Fruit fly (Drosophila melanogaster) whole organism, embryonic: Measurements from ENCODE around the gene dysf.

Source experiments
- Aef1 ChIP-seq: fragments of 200-800 bp; sonication (Bioruptor generic); IDR thresholded peaks from 3 replicates; pipeline ENCODE4 v1.3.6; 2022; ENCODE audit warnings: missing biosample characterization, missing genetic modification characterization
- CG10267 ChIP-seq: fragments of 200-800 bp; sonication (Bioruptor generic); optimal IDR thresholded peaks from 2 replicates; lab custom pipeline; 2018; ENCODE audit warnings: missing biosample characterization, mild to moderate bottlenecking, missing genetic modification characterization, moderate library complexity
- CG10321 ChIP-seq: fragments of 200-800 bp; sonication (Bioruptor generic); IDR thresholded peaks from 2 replicates; pipeline ENCODE4 v1.3.6; 2022; ENCODE audit warnings: missing biosample characterization, missing genetic modification characterization
- CG10543 ChIP-seq: fragments of 200-800 bp; sonication (Bioruptor generic); optimal IDR thresholded peaks from 3 replicates; lab custom pipeline; 2017; ENCODE audit warnings: missing biosample characterization, mild to moderate bottlenecking, missing genetic modification characterization, moderate library complexity
- CG15514 ChIP-seq: fragments of 200-800 bp; sonication (Bioruptor generic); optimal IDR thresholded peaks from 3 replicates; lab custom pipeline; 2017; ENCODE audit warnings: missing biosample characterization, missing genetic modification characterization, mild to moderate bottlenecking, moderate library complexity, missing genetic modification reagents
- CG1603 ChIP-seq: fragments of 200-800 bp; sonication (Bioruptor generic); optimal IDR thresholded peaks from 2 replicates; lab custom pipeline; 2019; ENCODE audit warnings: missing biosample characterization, mild to moderate bottlenecking, missing genetic modification characterization, moderate library complexity
- CG17385 ChIP-seq: fragments of 200-800 bp; sonication (Bioruptor generic); optimal IDR thresholded peaks from 3 replicates; lab custom pipeline; 2018; ENCODE audit warnings: missing biosample characterization, mild to moderate bottlenecking, missing genetic modification characterization
- CG30020 ChIP-seq: fragments of 200-800 bp; optimal IDR thresholded peaks from 2 replicates; lab custom pipeline; 2019; ENCODE audit warnings: missing biosample characterization, mild to moderate bottlenecking, missing genetic modification characterization, moderate library complexity
- CG3065 ChIP-seq: fragments of 200-800 bp; sonication (Bioruptor generic); optimal IDR thresholded peaks from 2 replicates; lab custom pipeline; 2016; ENCODE audit warnings: missing biosample characterization, missing genetic modification characterization
- CG31441 ChIP-seq: fragments of 200-800 bp; sonication (Bioruptor generic); IDR thresholded peaks from 2 replicates; pipeline ENCODE4 v1.3.6; 2022; ENCODE audit warnings: missing biosample characterization, missing genetic modification characterization
- CG3407 ChIP-seq: fragments of 200-800 bp; sonication (Bioruptor generic); optimal IDR thresholded peaks from 2 replicates; lab custom pipeline; 2018; ENCODE audit warnings: missing biosample characterization, mild to moderate bottlenecking, missing genetic modification characterization
- CG4328 ChIP-seq: fragments of 200-800 bp; sonication (Bioruptor generic); optimal IDR thresholded peaks from 3 replicates; lab custom pipeline; 2017; ENCODE audit warnings: missing biosample characterization, missing genetic modification reagents, missing genetic modification characterization
- CG4360 ChIP-seq: fragments of 200-800 bp; sonication (Bioruptor generic); IDR thresholded peaks from 2 replicates; pipeline ENCODE4 v1.3.6; 2022; ENCODE audit warnings: missing biosample characterization, missing genetic modification characterization
- CG4617 ChIP-seq: fragments of 200-800 bp; sonication (Bioruptor generic); optimal IDR thresholded peaks from 3 replicates; lab custom pipeline; 2016; ENCODE audit warnings: missing biosample characterization, missing genetic modification characterization, borderline replicate concordance
- CG6654 ChIP-seq: fragments of 200-800 bp; sonication (Bioruptor generic); optimal IDR thresholded peaks from 2 replicates; lab custom pipeline; 2017; ENCODE audit warnings: missing biosample characterization, mild to moderate bottlenecking, missing genetic modification characterization
- CG8924 ChIP-seq: fragments of 200-800 bp; optimal IDR thresholded peaks from 3 replicates; lab custom pipeline; 2019; ENCODE audit warnings: missing biosample characterization, mild to moderate bottlenecking, missing genetic modification characterization, moderate library complexity
- CG9727 ChIP-seq: fragments of 200-800 bp; sonication (Bioruptor generic); optimal IDR thresholded peaks from 3 replicates; lab custom pipeline; 2017; ENCODE audit warnings: missing biosample characterization, mild to moderate bottlenecking, missing genetic modification characterization
- CG9876 ChIP-seq: fragments of 200-800 bp; sonication (Bioruptor generic); optimal IDR thresholded peaks from 2 replicates; lab custom pipeline; 2016; ENCODE audit warnings: missing biosample characterization, missing genetic modification characterization
- CTCF ChIP-seq: fragments of 200-800 bp; sonication (Bioruptor generic); optimal IDR thresholded peaks from 2 replicates; lab custom pipeline; 2017; ENCODE audit warnings: missing biosample characterization, mild to moderate bottlenecking, missing genetic modification characterization, moderate library complexity
- Dp ChIP-seq: fragments of 200-800 bp; sonication (Bioruptor generic); optimal IDR thresholded peaks from 2 replicates; lab custom pipeline; 2018; ENCODE audit warnings: missing biosample characterization, mild to moderate bottlenecking, missing genetic modification characterization, moderate library complexity
- E2f1 ChIP-seq: fragments of 200-800 bp; sonication (Bioruptor generic); IDR thresholded peaks from 2 replicates; pipeline ENCODE4 v1.3.6; 2022; ENCODE audit warnings: missing biosample characterization, missing genetic modification characterization
- E2f2 ChIP-seq: fragments of 200-800 bp; sonication (Bioruptor generic); IDR thresholded peaks from 2 replicates; pipeline ENCODE4 v1.3.6; 2022; ENCODE audit warnings: missing biosample characterization, missing genetic modification characterization
- Ets97D ChIP-seq: fragments of 200-800 bp; sonication (Bioruptor generic); optimal IDR thresholded peaks from 3 replicates; lab custom pipeline; 2016; ENCODE audit warnings: missing biosample characterization, missing genetic modification characterization
- HLH3B ChIP-seq: fragments of 200-800 bp; sonication (Bioruptor generic); IDR thresholded peaks from 2 replicates; pipeline ENCODE4 v1.3.6; 2022; ENCODE audit warnings: missing biosample characterization, missing genetic modification characterization
- MBD-R2 ChIP-seq: fragments of 200-800 bp; sonication (Bioruptor generic); IDR thresholded peaks from 2 replicates; pipeline ENCODE4 v1.3.6; 2022; ENCODE audit warnings: missing biosample characterization, missing genetic modification characterization
- MESR4 ChIP-seq: fragments of 200-800 bp; sonication (Bioruptor generic); optimal IDR thresholded peaks from 2 replicates; lab custom pipeline; 2018; ENCODE audit warnings: missing biosample characterization, mild to moderate bottlenecking, missing genetic modification characterization, moderate library complexity
- Nf-YB ChIP-seq: fragments of 200-800 bp; sonication (Bioruptor generic); optimal IDR thresholded peaks from 3 replicates; lab custom pipeline; 2019; ENCODE audit warnings: missing biosample characterization, mild to moderate bottlenecking, missing genetic modification characterization, moderate library complexity
- Nf-YC ChIP-seq: fragments of 200-800 bp; optimal IDR thresholded peaks from 3 replicates; lab custom pipeline; 2019; ENCODE audit warnings: missing biosample characterization, mild to moderate bottlenecking, missing genetic modification characterization, moderate library complexity
- Opbp ChIP-seq: fragments of 200-800 bp; sonication (Bioruptor generic); IDR thresholded peaks from 3 replicates; pipeline ENCODE4 v1.3.6; 2022; ENCODE audit warnings: missing biosample characterization, missing genetic modification characterization; ENCODE audit not compliant: partially characterized antibody
- Scr ChIP-seq: fragments of 200-800 bp; sonication (Bioruptor generic); IDR thresholded peaks from 2 replicates; pipeline ENCODE4 v1.3.6; 2022; ENCODE audit warnings: missing biosample characterization, missing genetic modification characterization; ENCODE audit not compliant: partially characterized antibody
- abd-A ChIP-seq: fragments of 200-800 bp; sonication (Bioruptor generic); optimal IDR thresholded peaks from 3 replicates; lab custom pipeline; 2019; ENCODE audit warnings: missing biosample characterization, mild to moderate bottlenecking, missing genetic modification characterization, moderate library complexity
- ash1 ChIP-seq: fragments of 200-800 bp; sonication (Bioruptor generic); optimal IDR thresholded peaks from 2 replicates; lab custom pipeline; 2018; ENCODE audit warnings: missing biosample characterization, mild to moderate bottlenecking, missing genetic modification characterization
- bab2 ChIP-seq: fragments of 200-800 bp; sonication (Bioruptor generic); optimal IDR thresholded peaks from 2 replicates; lab custom pipeline; 2016; ENCODE audit warnings: missing biosample characterization, missing genetic modification characterization
- bbx ChIP-seq: fragments of 200-800 bp; sonication (Bioruptor generic); IDR thresholded peaks from 2 replicates; pipeline ENCODE4 v1.3.6; 2022; ENCODE audit warnings: missing biosample characterization, missing genetic modification characterization; ENCODE audit not compliant: partially characterized antibody
- bigmax ChIP-seq: fragments of 200-800 bp; sonication (Bioruptor generic); optimal IDR thresholded peaks from 2 replicates; lab custom pipeline; 2018; ENCODE audit warnings: missing biosample characterization, mild to moderate bottlenecking, missing genetic modification characterization
- crp ChIP-seq, 2 experiments: fragments of 200-800 bp; sonication (Bioruptor generic); optimal IDR thresholded peaks; 2 replicates in 1 of 2; 3 replicates in 1 of 2; lab custom pipeline; 2017; ENCODE audit warnings: missing biosample characterization in 2 of 2, missing genetic modification characterization in 2 of 2, mild to moderate bottlenecking in 1 of 2, moderate library complexity in 1 of 2
- emc ChIP-seq: fragments of 200-800 bp; sonication (Bioruptor generic); optimal IDR thresholded peaks from 2 replicates; lab custom pipeline; 2016; ENCODE audit warnings: missing biosample characterization, missing genetic modification characterization
- fd3F ChIP-seq: fragments of 200-800 bp; sonication (Bioruptor generic); optimal IDR thresholded peaks from 2 replicates; lab custom pipeline; 2018; ENCODE audit warnings: missing biosample characterization, mild to moderate bottlenecking, missing genetic modification characterization, moderate library complexity
- ftz-f1 ChIP-seq: fragments of 200-800 bp; sonication (Bioruptor generic); optimal IDR thresholded peaks from 2 replicates; lab custom pipeline; 2016; ENCODE audit warnings: missing biosample characterization, missing genetic modification characterization
- ham ChIP-seq: fragments of 200-800 bp; sonication (Bioruptor generic); IDR thresholded peaks from 2 replicates; pipeline ENCODE4 v1.3.6; 2022; ENCODE audit warnings: missing biosample characterization, missing genetic modification characterization
- lbe ChIP-seq: fragments of 200-800 bp; sonication (Bioruptor generic); optimal IDR thresholded peaks from 2 replicates; lab custom pipeline; 2016; ENCODE audit warnings: missing biosample characterization, mild to moderate bottlenecking, missing genetic modification characterization
- phol ChIP-seq: fragments of 200-800 bp; sonication (Bioruptor generic); optimal IDR thresholded peaks from 3 replicates; lab custom pipeline; 2018; ENCODE audit warnings: missing biosample characterization, mild to moderate bottlenecking, missing genetic modification characterization, moderate library complexity
- pzg ChIP-seq: fragments of 200-800 bp; sonication (Bioruptor generic); optimal IDR thresholded peaks from 3 replicates; lab custom pipeline; 2018; ENCODE audit warnings: missing biosample characterization, mild to moderate bottlenecking, missing genetic modification characterization, moderate library complexity
- repo ChIP-seq: fragments of 200-800 bp; sonication (Bioruptor generic); optimal IDR thresholded peaks from 2 replicates; lab custom pipeline; 2016; ENCODE audit warnings: missing biosample characterization, missing genetic modification characterization
- sd ChIP-seq: fragments of 200-800 bp; sonication (Bioruptor generic); optimal IDR thresholded peaks from 3 replicates; lab custom pipeline; 2018; ENCODE audit warnings: missing biosample characterization, mild to moderate bottlenecking, missing genetic modification characterization, moderate library complexity
- seq ChIP-seq: fragments of 200-800 bp; sonication (Bioruptor generic); IDR thresholded peaks from 2 replicates; pipeline ENCODE4 v1.3.6; 2022; ENCODE audit warnings: missing biosample characterization, missing genetic modification characterization
- stwl ChIP-seq: fragments of 200-800 bp; sonication (Bioruptor generic); optimal IDR thresholded peaks from 3 replicates; lab custom pipeline; 2018; ENCODE audit warnings: missing biosample characterization, mild to moderate bottlenecking, missing genetic modification characterization, moderate library complexity
- usp ChIP-seq: fragments of >200 bp; optimal IDR thresholded peaks from 2 replicates; lab custom pipeline; 2017; ENCODE audit warnings: missing biosample characterization, missing genetic modification characterization
- vfl ChIP-seq: fragments of 200-800 bp; sonication (Bioruptor generic); optimal IDR thresholded peaks from 2 replicates; lab custom pipeline; 2016; ENCODE audit warnings: missing biosample characterization, missing genetic modification characterization
- wor ChIP-seq: fragments of 200-800 bp; sonication (Bioruptor generic); IDR thresholded peaks from 2 replicates; pipeline ENCODE4 v1.3.6; 2022; ENCODE audit warnings: missing biosample characterization, missing genetic modification characterization

The dysf gene

DNA sequence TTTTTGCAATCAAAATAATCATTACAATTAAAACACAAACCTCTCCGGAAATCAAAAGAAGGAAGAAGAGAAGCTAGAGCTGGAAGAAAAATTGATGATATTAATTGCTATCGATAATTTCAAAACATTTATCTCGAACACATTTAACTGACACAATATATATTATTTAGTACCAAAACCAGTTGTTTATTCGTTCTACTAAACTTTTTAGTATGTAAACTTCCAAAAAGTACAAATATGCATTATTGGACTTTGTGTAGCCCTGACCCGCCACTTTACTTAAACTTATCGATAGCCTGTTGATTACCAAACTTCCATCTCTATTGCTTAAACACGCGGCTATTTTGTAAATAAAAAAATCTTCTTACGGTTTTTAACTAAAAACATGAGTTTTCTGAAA is 39.3 kb downstream of the dysf start, which contains the start of the genes RpL34a and Trmt61 (continued):
- TF ChIP-seq vfl (GFP tag; lab: Kevin White, UChicago): peak; percentile 75
- TF ChIP-seq phol: peak; percentile 90
- TF ChIP-seq abd-A: no peak
- TF ChIP-seq ftz-f1 (GFP tag; lab: Kevin White, UChicago): no peak
- peak; percentile 59 for TF ChIP-seq Aef1

DNA sequence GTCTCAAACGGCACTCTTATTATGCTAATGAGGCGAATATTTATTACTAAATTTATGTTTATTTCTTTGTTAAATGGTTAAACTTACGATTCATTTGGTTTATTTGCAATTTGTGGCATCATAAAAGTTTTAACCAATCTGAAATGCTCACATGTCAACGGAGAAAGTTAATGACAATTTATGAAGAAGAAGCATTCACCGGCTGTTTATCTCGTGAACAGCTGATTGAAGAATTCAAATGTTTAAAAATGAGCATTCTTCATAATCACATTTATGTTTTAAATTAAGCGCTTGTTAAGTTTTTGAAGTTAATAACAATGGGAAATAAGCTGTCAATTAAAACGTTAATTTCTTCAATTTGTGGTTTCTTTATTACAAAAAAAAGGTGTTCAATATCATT is 40.4 kb downstream of the dysf start, which contains the start of the genes PIG-P and Tcs6:
PIG-P (minus strand) TSS at position 158 of the 400 bp plus-strand sequence.
Tcs6 (minus strand) TSS at position 158 of the 400 bp plus-strand sequence.
- no peak for TF ChIP-seq bbx (GFP tag; lab: Robert Waterston, UW)
- TF ChIP-seq CTCF (GFP tag; lab: Kevin White, UChicago): no peak
- TF ChIP-seq wor: no peak
- TF ChIP-seq E2f1 (GFP tag; lab: Robert Waterston, UW): no peak
- TF ChIP-seq CG30020 (tag; lab: Kevin White, UChicago): no peak
- peak; percentile 41 for TF ChIP-seq pzg (GFP tag; lab: Kevin White, UChicago)
- TF ChIP-seq Nf-YB (GFP tag; lab: Kevin White, UChicago): peak; percentile 4
- TF ChIP-seq E2f2 (GFP tag; lab: Robert Waterston, UW): peak; percentile 58
- no peak for TF ChIP-seq CG3065 (GFP tag; lab: Kevin White, UChicago)
- peak; percentile 22 for TF ChIP-seq MESR4 (GFP tag; lab: Kevin White, UChicago)
- no peak for TF ChIP-seq HLH3B (GFP tag; lab: Robert Waterston, UW)
- no peak for TF ChIP-seq CG10543
- TF ChIP-seq CG4328 (GFP tag; lab: Kevin White, UChicago): no peak
- peak; percentile 5 for TF ChIP-seq CG4617 (GFP tag; lab: Kevin White, UChicago)
- peak; percentile 22 for TF ChIP-seq bigmax (GFP tag; lab: Kevin White, UChicago)
- TF ChIP-seq emc (GFP tag; lab: Kevin White, UChicago): no peak
- peak; percentile 16 for TF ChIP-seq Nf-YC (tag; lab: Kevin White, UChicago)
- TF ChIP-seq CG15514 (GFP tag; lab: Kevin White, UChicago): no peak
- peak; percentile 28; the same call in 1 of the 2 replicates for TF ChIP-seq MBD-R2 (GFP tag; lab: Robert Waterston, UW)
- TF ChIP-seq CG9876: no peak
- peak; percentile 28 for TF ChIP-seq CG1603 (tag; lab: Kevin White, UChicago)
- no peak for TF ChIP-seq CG31441 (GFP tag; lab: Robert Waterston, UW)
- no peak for TF ChIP-seq CG3407
- no peak for TF ChIP-seq CG8924 (tag; lab: Kevin White, UChicago)
- TF ChIP-seq crp (GFP tag; optimal IDR thresholded peaks at IDR 0.05; lab: Kevin White, UChicago): peak; percentile 56 to 90
- no peak for TF ChIP-seq bab2 (GFP tag; lab: Kevin White, UChicago)
- TF ChIP-seq ash1 (GFP tag; lab: Kevin White, UChicago): no peak
- TF ChIP-seq sd (tag; lab: Kevin White, UChicago): peak; percentile 88
- TF ChIP-seq Opbp (GFP tag; lab: Robert Waterston, UW): no peak
- peak; percentile 44 for TF ChIP-seq lbe (GFP tag; lab: Kevin White, UChicago)
- TF ChIP-seq CG10321: no peak
- TF ChIP-seq CG10267: peak; percentile 34
- peak; percentile 41 for TF ChIP-seq Ets97D (GFP tag; lab: Kevin White, UChicago)
- TF ChIP-seq CG4360 (GFP tag; lab: Robert Waterston, UW): no peak
- TF ChIP-seq ham (GFP tag; lab: Robert Waterston, UW): no peak
- no peak for TF ChIP-seq fd3F (GFP tag; lab: Kevin White, UChicago)
- TF ChIP-seq Scr (GFP tag; lab: Robert Waterston, UW): no peak
- no peak for TF ChIP-seq repo (GFP tag; lab: Kevin White, UChicago)
- peak; percentile 26 for TF ChIP-seq stwl (tag; lab: Kevin White, UChicago)
- peak; percentile 95 for TF ChIP-seq CG17385 (GFP tag; lab: Kevin White, UChicago)
- TF ChIP-seq CG6654: no peak
- TF ChIP-seq usp (GFP tag; lab: Kevin White, UChicago): no peak
- TF ChIP-seq Dp (GFP tag; lab: Kevin White, UChicago): peak; percentile 53
- no peak for TF ChIP-seq seq
- no peak for TF ChIP-seq CG9727
